Worm (Caenorhabditis elegans) whole organism, L4/young adult: ENCODE measurements around the gene K06A4.10.

ENCODE experiments used
- W03F9.2 ChIP-seq: fragments of 150-350 bp; optimal IDR thresholded peaks from 2 replicates; lab custom pipeline; 2014; ENCODE audit warnings: missing biosample characterization, missing genetic modification characterization
- dao-5 ChIP-seq: sonication (generic microtip); optimal IDR thresholded peaks from 2 replicates; lab custom pipeline; 2016; ENCODE audit warnings: missing genotype, missing genetic modification characterization, moderate library complexity, missing compliant biosample characterization
- him-1 ChIP-seq: sonication (generic microtip); optimal IDR thresholded peaks from 2 replicates; lab custom pipeline; 2016; ENCODE audit warnings: missing genotype, missing genetic modification reagents, missing genetic modification characterization, missing compliant biosample characterization

ce11 chrV:9465529-9465928 is 24.1 kb downstream of the K06A4.10 start:
- TF ChIP-seq him-1 (tag; lab: Kevin White, UChicago) (no peak), W03F9.2 (no peak), dao-5 (tag; lab: Kevin White, UChicago) (no peak)
